Fruit fly (Drosophila melanogaster) whole organism, embryonic: ENCODE results near the gene CG4218.

ENCODE experiments used
- Asciz ChIP-seq: fragments of 200-800 bp; sonication (Bioruptor generic); optimal IDR thresholded peaks from 2 replicates; lab custom pipeline; 2017; ENCODE audit warnings: missing biosample characterization, mild to moderate bottlenecking, missing genetic modification characterization, missing genetic modification reagents
- B-H2 ChIP-seq: fragments of 200-800 bp; sonication (Bioruptor generic); optimal IDR thresholded peaks from 2 replicates; lab custom pipeline; 2018; ENCODE audit warnings: missing biosample characterization, mild to moderate bottlenecking, missing genetic modification characterization
- CG10267 ChIP-seq: fragments of 200-800 bp; sonication (Bioruptor generic); optimal IDR thresholded peaks from 2 replicates; lab custom pipeline; 2018; ENCODE audit warnings: missing biosample characterization, mild to moderate bottlenecking, missing genetic modification characterization, moderate library complexity
- CG11085 ChIP-seq: fragments of 200-800 bp; sonication (Bioruptor generic); IDR thresholded peaks from 2 replicates; pipeline ENCODE4 v1.3.6; 2022; ENCODE audit warnings: missing biosample characterization, missing genetic modification characterization
- CG12659 ChIP-seq: fragments of 200-800 bp; sonication (Bioruptor generic); optimal IDR thresholded peaks from 3 replicates; lab custom pipeline; 2017; ENCODE audit warnings: mild to moderate bottlenecking, missing biosample characterization, missing genetic modification reagents, missing genetic modification characterization
- CG14710 ChIP-seq: fragments of 200-800 bp; sonication (Bioruptor generic); optimal IDR thresholded peaks from 3 replicates; lab custom pipeline; 2019; ENCODE audit warnings: missing biosample characterization, mild to moderate bottlenecking, missing genetic modification characterization, moderate library complexity
- CG15601 ChIP-seq: fragments of 200-800 bp; sonication (Bioruptor generic); optimal IDR thresholded peaks from 3 replicates; lab custom pipeline; 2019; ENCODE audit warnings: missing biosample characterization, mild to moderate bottlenecking, missing genetic modification characterization, moderate library complexity
- CG16815 ChIP-seq: fragments of 200-800 bp; sonication (Bioruptor generic); optimal IDR thresholded peaks from 3 replicates; lab custom pipeline; 2017; ENCODE audit warnings: missing biosample characterization, mild to moderate bottlenecking, missing genetic modification characterization
- CG17385 ChIP-seq: fragments of 200-800 bp; sonication (Bioruptor generic); optimal IDR thresholded peaks from 3 replicates; lab custom pipeline; 2018; ENCODE audit warnings: missing biosample characterization, mild to moderate bottlenecking, missing genetic modification characterization
- CG17829 ChIP-seq: fragments of 200-800 bp; optimal IDR thresholded peaks from 2 replicates; lab custom pipeline; 2019; ENCODE audit warnings: missing biosample characterization, mild to moderate bottlenecking, missing genetic modification characterization, moderate library complexity
- CG18262 ChIP-seq: fragments of 200-800 bp; optimal IDR thresholded peaks from 3 replicates; lab custom pipeline; 2019; ENCODE audit warnings: missing biosample characterization, mild to moderate bottlenecking, missing genetic modification characterization, moderate library complexity
- CG2889 ChIP-seq: fragments of 200-800 bp; sonication (Bioruptor generic); IDR thresholded peaks from 3 replicates; pipeline ENCODE4 v1.3.6; 2022; ENCODE audit warnings: missing biosample characterization, missing genetic modification characterization
- CG31441 ChIP-seq: fragments of 200-800 bp; sonication (Bioruptor generic); IDR thresholded peaks from 2 replicates; pipeline ENCODE4 v1.3.6; 2022; ENCODE audit warnings: missing biosample characterization, missing genetic modification characterization
- CG3281 ChIP-seq: fragments of 200-800 bp; sonication (Bioruptor generic); optimal IDR thresholded peaks from 3 replicates; lab custom pipeline; 2017; ENCODE audit warnings: missing biosample characterization, mild to moderate bottlenecking, missing genetic modification characterization
- CG3407 ChIP-seq: fragments of 200-800 bp; sonication (Bioruptor generic); optimal IDR thresholded peaks from 2 replicates; lab custom pipeline; 2018; ENCODE audit warnings: missing biosample characterization, mild to moderate bottlenecking, missing genetic modification characterization
- CG4424 ChIP-seq: fragments of 200-800 bp; sonication (Bioruptor generic); optimal IDR thresholded peaks from 3 replicates; lab custom pipeline; 2016; ENCODE audit warnings: missing biosample characterization, missing genetic modification characterization
- CG6683 ChIP-seq: fragments of 200-800 bp; sonication (Bioruptor generic); optimal IDR thresholded peaks from 2 replicates; lab custom pipeline; 2017; ENCODE audit warnings: missing biosample characterization, mild to moderate bottlenecking, missing genetic modification characterization, missing genetic modification reagents
- CG8089 ChIP-seq: fragments of 200-800 bp; sonication (Bioruptor generic); optimal IDR thresholded peaks from 3 replicates; lab custom pipeline; 2016; ENCODE audit warnings: missing biosample characterization, missing genetic modification characterization
- CG8924 ChIP-seq: fragments of 200-800 bp; optimal IDR thresholded peaks from 3 replicates; lab custom pipeline; 2019; ENCODE audit warnings: missing biosample characterization, mild to moderate bottlenecking, missing genetic modification characterization, moderate library complexity
- CG9437 ChIP-seq: fragments of 200-800 bp; sonication (Bioruptor generic); optimal IDR thresholded peaks from 2 replicates; lab custom pipeline; 2018; ENCODE audit warnings: missing biosample characterization, mild to moderate bottlenecking, missing genetic modification characterization
- CG9609 ChIP-seq: fragments of 200-800 bp; sonication (Bioruptor generic); optimal IDR thresholded peaks from 3 replicates; lab custom pipeline; 2016; ENCODE audit warnings: missing biosample characterization, missing genetic modification characterization
- CoRest ChIP-seq: fragments of 200-800 bp; sonication (Bioruptor generic); optimal IDR thresholded peaks from 3 replicates; lab custom pipeline; 2018; ENCODE audit warnings: missing biosample characterization, mild to moderate bottlenecking, missing genetic modification characterization, moderate library complexity
- Dek ChIP-seq: fragments of 200-800 bp; sonication (Bioruptor generic); optimal IDR thresholded peaks from 3 replicates; lab custom pipeline; 2019; ENCODE audit warnings: missing biosample characterization, mild to moderate bottlenecking, missing genetic modification characterization, moderate library complexity
- ERR ChIP-seq: fragments of 200-800 bp; sonication (Bioruptor generic); optimal IDR thresholded peaks from 2 replicates; lab custom pipeline; 2016; ENCODE audit warnings: missing biosample characterization, missing genetic modification characterization
- Elba2 ChIP-seq: fragments of 200-800 bp; sonication (Bioruptor generic); optimal IDR thresholded peaks from 3 replicates; lab custom pipeline; 2016; ENCODE audit warnings: missing biosample characterization, missing genetic modification characterization
- Gug ChIP-seq: fragments of 200-800 bp; sonication (Bioruptor generic); IDR thresholded peaks from 4 replicates; pipeline ENCODE4 v1.3.6; 2022; ENCODE audit warnings: missing biosample characterization, missing genetic modification characterization
- MTF-1 ChIP-seq: fragments of 200-800 bp; sonication (Bioruptor generic); optimal IDR thresholded peaks from 2 replicates; lab custom pipeline; 2018; ENCODE audit warnings: missing biosample characterization, mild to moderate bottlenecking, missing genetic modification characterization, borderline replicate concordance
- Six4 ChIP-seq: fragments of 200-800 bp; sonication (Bioruptor generic); optimal IDR thresholded peaks from 2 replicates; lab custom pipeline; 2016; ENCODE audit warnings: missing biosample characterization, missing genetic modification characterization
- Sox102F ChIP-seq: fragments of 200-800 bp; sonication (Bioruptor generic); optimal IDR thresholded peaks from 2 replicates; lab custom pipeline; 2018; ENCODE audit warnings: missing biosample characterization, mild to moderate bottlenecking, missing genetic modification characterization, moderate library complexity
- Xrp1 ChIP-seq: fragments of 200-800 bp; sonication (Bioruptor generic); IDR thresholded peaks from 2 replicates; pipeline ENCODE4 v1.3.6; 2022; ENCODE audit warnings: missing biosample characterization, missing genetic modification characterization
- abd-A ChIP-seq: fragments of 200-800 bp; sonication (Bioruptor generic); optimal IDR thresholded peaks from 3 replicates; lab custom pipeline; 2019; ENCODE audit warnings: missing biosample characterization, mild to moderate bottlenecking, missing genetic modification characterization, moderate library complexity
- aop ChIP-seq: fragments of 200-800 bp; sonication (Bioruptor generic); IDR thresholded peaks from 2 replicates; pipeline ENCODE4 v1.3.6; 2022; ENCODE audit warnings: missing biosample characterization, missing genetic modification characterization
- ase ChIP-seq: fragments of 200-800 bp; sonication (Bioruptor generic); IDR thresholded peaks from 3 replicates; pipeline ENCODE4 v1.3.6; 2022; ENCODE audit warnings: missing biosample characterization, missing genetic modification characterization
- cas ChIP-seq: fragments of 200-800 bp; sonication (Bioruptor generic); IDR thresholded peaks from 2 replicates; pipeline ENCODE4 v1.3.6; 2022; ENCODE audit warnings: missing biosample characterization, missing genetic modification characterization
- crc ChIP-seq: fragments of 200-800 bp; sonication (Bioruptor generic); optimal IDR thresholded peaks from 2 replicates; lab custom pipeline; 2016; ENCODE audit warnings: missing biosample characterization, missing genetic modification characterization
- croc ChIP-seq: fragments of 200-800 bp; sonication (Bioruptor generic); conservative IDR thresholded peaks from 3 replicates; pipeline ENCODE4 v1.3.6; 2022; ENCODE audit warnings: missing biosample characterization, missing genetic modification characterization
- cwo ChIP-seq: fragments of 200-800 bp; sonication (Bioruptor generic); optimal IDR thresholded peaks from 3 replicates; lab custom pipeline; 2017; ENCODE audit warnings: missing biosample characterization, missing genetic modification characterization, mild to moderate bottlenecking, moderate library complexity, missing genetic modification reagents
- dmrt99B ChIP-seq: fragments of 200-800 bp; sonication (Bioruptor generic); optimal IDR thresholded peaks from 2 replicates; lab custom pipeline; 2018; ENCODE audit warnings: missing biosample characterization, mild to moderate bottlenecking, missing genetic modification characterization, moderate library complexity
- dpn ChIP-seq, 2 experiments: fragments of 200-800 bp; sonication (Bioruptor generic); optimal IDR thresholded peaks; 3 replicates each; lab custom pipeline; 2016; ENCODE audit warnings: missing biosample characterization in 2 of 2, missing genetic modification characterization in 2 of 2
- grau ChIP-seq: fragments of 200-800 bp; optimal IDR thresholded peaks from 3 replicates; lab custom pipeline; 2019; ENCODE audit warnings: missing biosample characterization, mild to moderate bottlenecking, missing genetic modification characterization, moderate library complexity
- gro ChIP-seq: fragments of 200-800 bp; sonication (Bioruptor generic); optimal IDR thresholded peaks from 2 replicates; lab custom pipeline; 2016; ENCODE audit warnings: missing biosample characterization, missing genetic modification characterization
- hth ChIP-seq: fragments of >200 bp; optimal IDR thresholded peaks from 2 replicates; lab custom pipeline; 2017; ENCODE audit warnings: inconsistent platforms
- ken ChIP-seq: fragments of 200-800 bp; sonication (Bioruptor generic); IDR thresholded peaks from 3 replicates; pipeline ENCODE4 v1.3.6; 2022; ENCODE audit warnings: missing biosample characterization, missing genetic modification characterization
- luna ChIP-seq: fragments of 200-800 bp; sonication (Bioruptor generic); optimal IDR thresholded peaks from 2 replicates; lab custom pipeline; 2016; ENCODE audit warnings: missing biosample characterization, missing genetic modification characterization
- nmo ChIP-seq: fragments of 200-800 bp; sonication (Bioruptor generic); optimal IDR thresholded peaks from 2 replicates; lab custom pipeline; 2018; ENCODE audit warnings: missing biosample characterization, mild to moderate bottlenecking, missing genetic modification characterization, moderate library complexity
- odd ChIP-seq: fragments of 200-800 bp; sonication (Bioruptor generic); optimal IDR thresholded peaks from 2 replicates; lab custom pipeline; 2017; ENCODE audit warnings: missing biosample characterization, mild to moderate bottlenecking, missing genetic modification characterization
- phol ChIP-seq: fragments of 200-800 bp; sonication (Bioruptor generic); optimal IDR thresholded peaks from 3 replicates; lab custom pipeline; 2018; ENCODE audit warnings: missing biosample characterization, mild to moderate bottlenecking, missing genetic modification characterization, moderate library complexity
- pita ChIP-seq: fragments of 200-800 bp; sonication (Bioruptor generic); optimal IDR thresholded peaks from 2 replicates; lab custom pipeline; 2017; ENCODE audit warnings: missing biosample characterization, mild to moderate bottlenecking, missing genetic modification characterization
- trh ChIP-seq: fragments of 200-800 bp; sonication (Bioruptor generic); optimal IDR thresholded peaks from 2 replicates; lab custom pipeline; 2016; ENCODE audit warnings: missing biosample characterization, missing genetic modification characterization

The CG4218 gene

dm6 chr2L:14537432-14538221 is 11.3 kb downstream of the CG4218 start (continued):
- no peak for TF ChIP-seq Elba2 (GFP tag; lab: Kevin White, UChicago)
- TF ChIP-seq CG15601 (tag; lab: Kevin White, UChicago): peak; percentile 77
- TF ChIP-seq CoRest (tag; lab: Kevin White, UChicago): peak; percentile 75
- peak; percentile 72 for TF ChIP-seq CG31441 (GFP tag; lab: Robert Waterston, UW)
- peak; percentile 61 for TF ChIP-seq grau
- TF ChIP-seq dpn (GFP tag; optimal IDR thresholded peaks at IDR 0.05; lab: Kevin White, UChicago): no peak
- peak; percentile 19 for TF ChIP-seq CG16815 (GFP tag; lab: Kevin White, UChicago)
- peak; percentile 83 for TF ChIP-seq nmo (GFP tag; lab: Kevin White, UChicago)
- TF ChIP-seq CG9609: no peak
- no peak for TF ChIP-seq CG3281 (GFP tag; lab: Kevin White, UChicago)
- peak; percentile 45 for TF ChIP-seq CG8924 (tag; lab: Kevin White, UChicago)
- peak; percentile 31 for TF ChIP-seq CG12659
- TF ChIP-seq CG18262 (tag; lab: Kevin White, UChicago): peak; percentile 83
- peak; percentile 69 for TF ChIP-seq CG14710 (tag; lab: Kevin White, UChicago)
- peak; percentile 24 for TF ChIP-seq odd (GFP tag; lab: Kevin White, UChicago)
- TF ChIP-seq Gug (GFP tag; lab: Robert Waterston, UW): no peak
- peak; percentile 42 for TF ChIP-seq CG17385 (GFP tag; lab: Kevin White, UChicago)
- TF ChIP-seq cwo (GFP tag; lab: Kevin White, UChicago): no peak
- peak; percentile 14 for TF ChIP-seq CG3407 (GFP tag; lab: Kevin White, UChicago)
- no peak for TF ChIP-seq CG2889 (GFP tag; lab: Robert Waterston, UW)
- peak; percentile 63 for TF ChIP-seq CG17829 (tag; lab: Kevin White, UChicago)
- TF ChIP-seq ERR (GFP tag; lab: Kevin White, UChicago): no peak
- TF ChIP-seq abd-A (tag; lab: Kevin White, UChicago): peak; percentile 99
- TF ChIP-seq Six4: no peak
- no peak for TF ChIP-seq MTF-1 (GFP tag; lab: Kevin White, UChicago)
- no peak for TF ChIP-seq hth (lab: Kevin White, UChicago)
- no peak for TF ChIP-seq Dek (tag; lab: Kevin White, UChicago)
- TF ChIP-seq CG8089: no peak
- peak; percentile 54 for TF ChIP-seq CG9437 (GFP tag; lab: Kevin White, UChicago)
- TF ChIP-seq B-H2 (GFP tag; lab: Kevin White, UChicago): no peak
- no peak; the same call in 2 of the 3 replicates for TF ChIP-seq croc (GFP tag; lab: Robert Waterston, UW)
- no peak for TF ChIP-seq pita (GFP tag; lab: Kevin White, UChicago)
- TF ChIP-seq trh (GFP tag; lab: Kevin White, UChicago): no peak
- TF ChIP-seq Asciz (GFP tag; lab: Kevin White, UChicago): peak; percentile 49
- no peak for TF ChIP-seq CG11085 (GFP tag; lab: Robert Waterston, UW)
- TF ChIP-seq dmrt99B (tag; lab: Kevin White, UChicago): peak; percentile 64
- no peak for TF ChIP-seq luna
- TF ChIP-seq aop (GFP tag; lab: Robert Waterston, UW): 0 out of 2 replicates have a peak, but pooled peaks have one; percentile 24
- TF ChIP-seq cas (GFP tag; lab: Robert Waterston, UW): no peak
- peak; percentile 47 for TF ChIP-seq Sox102F
- no peak for TF ChIP-seq CG6683 (GFP tag; lab: Kevin White, UChicago)
- no peak for TF ChIP-seq ase (GFP tag; lab: Robert Waterston, UW)
- peak; percentile 56 for TF ChIP-seq CG4424 (GFP tag; lab: Kevin White, UChicago)
- peak; percentile 70 for TF ChIP-seq gro
- no peak for TF ChIP-seq crc (GFP tag; lab: Kevin White, UChicago)
- peak; percentile 76 for TF ChIP-seq phol (tag; lab: Kevin White, UChicago)
- TF ChIP-seq Xrp1 (GFP tag; lab: Robert Waterston, UW): peak; percentile 41
- peak; percentile 47 for TF ChIP-seq CG10267 (tag; lab: Kevin White, UChicago)
- 0 out of 3 replicates have a peak, but pooled peaks have one; percentile 8 for TF ChIP-seq ken (GFP tag; lab: Robert Waterston, UW)
